Fruit fly (Drosophila melanogaster): ENCODE measurements around the gene CG6865.

dm6 chr3L:18834924-18835323 lies 28.5 kb upstream of the CG6865 start:
- TF ChIP-seq CHES-1-like (GFP tag; optimal IDR thresholded peaks at IDR 0.05) = no peak
- no peak for TF ChIP-seq CG32772 (GFP tag; IDR thresholded peaks at IDR 0.05)
- TF ChIP-seq fd96Cb (tag; optimal IDR thresholded peaks at IDR 0.05) = no peak
- no peak for TF ChIP-seq Kr (GFP tag; optimal IDR thresholded peaks at IDR 0.05)
- TF ChIP-seq Scr (GFP tag; IDR thresholded peaks at IDR 0.05; ENCODE audit: partially characterized antibody) = no peak
- no peak for TF ChIP-seq D (optimal IDR thresholded peaks at IDR 0.05)
- TF ChIP-seq D (GFP tag; optimal IDR thresholded peaks at IDR 0.05) = no peak
- no peak for TF ChIP-seq hbn (GFP tag; IDR thresholded peaks at IDR 0.05; ENCODE audit: partially characterized antibody)
